Fruit fly (Drosophila melanogaster): ENCODE measurements around the gene ERR.

Gene ERR

DNA sequence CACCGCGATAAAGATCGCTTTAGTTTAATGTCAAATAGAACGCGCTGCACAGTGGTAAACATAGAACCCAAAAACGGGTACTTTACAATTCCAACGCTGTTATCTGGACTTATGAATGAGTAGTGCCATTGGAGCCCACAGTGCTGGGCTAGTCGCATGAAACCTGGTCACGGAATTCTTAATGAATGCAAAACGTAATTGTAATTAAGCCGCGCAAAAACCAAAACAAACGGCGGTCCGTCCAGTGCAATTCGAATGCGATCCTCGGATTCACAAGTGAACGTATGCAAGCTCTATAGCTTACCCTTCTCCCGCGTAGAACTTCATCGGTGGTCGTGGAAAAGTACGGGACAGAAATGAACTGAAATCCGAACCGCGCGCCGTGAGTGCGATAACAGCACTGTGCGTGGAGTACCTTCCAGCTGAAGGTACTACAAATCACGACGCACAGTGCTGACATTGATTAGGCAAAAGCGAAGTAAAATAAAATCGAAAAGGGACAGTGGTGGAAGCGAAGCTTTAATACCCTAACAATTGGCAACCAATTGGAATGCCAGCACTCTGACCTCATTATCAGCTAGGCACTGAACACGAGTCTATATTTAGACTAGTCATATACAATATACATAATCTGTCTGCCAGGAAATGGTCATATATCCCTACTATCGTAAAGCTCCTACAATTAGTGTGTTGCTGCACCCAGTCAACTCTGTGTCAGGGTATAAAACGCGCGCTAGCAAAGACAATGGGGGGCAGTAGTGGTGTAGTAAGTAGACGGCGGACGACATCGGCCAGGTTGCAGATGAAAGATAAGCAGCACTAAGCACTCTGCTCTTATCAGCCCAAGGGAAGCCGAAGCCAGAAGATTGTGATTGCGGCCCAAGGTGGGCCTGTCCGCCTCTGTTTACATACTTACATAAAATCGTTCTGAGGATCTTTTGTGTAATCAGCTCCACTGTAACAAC is 926 bp downstream of the ERR start (continued):
- no peak for TF ChIP-seq da (GFP tag; optimal IDR thresholded peaks at IDR 0.05)
- TF ChIP-seq CG13624 (GFP tag; optimal IDR thresholded peaks at IDR 0.05): peak; percentile 12
- no peak for TF ChIP-seq trem (tag; optimal IDR thresholded peaks at IDR 0.05)
- TF ChIP-seq CG31224 (GFP tag; IDR thresholded peaks at IDR 0.05): 0 out of 2 replicates have a peak, but pooled peaks have one; percentile 16
- no peak for TF ChIP-seq Sin3A (optimal IDR thresholded peaks at IDR 0.05)
- peak; percentile 40 for TF ChIP-seq nom (GFP tag; optimal IDR thresholded peaks at IDR 0.05)
- peak; percentile 19 for TF ChIP-seq scrt (GFP tag; optimal IDR thresholded peaks at IDR 0.05)
- TF ChIP-seq CG18764 (GFP tag; optimal IDR thresholded peaks at IDR 0.05): no peak
- peak; percentile 55; the same call in 1 of the 2 replicates for TF ChIP-seq Ada2b (GFP tag; IDR thresholded peaks at IDR 0.05)
- TF ChIP-seq al (GFP tag; IDR thresholded peaks at IDR 0.05): no peak; the same call in 1 of the 2 replicates
- TF ChIP-seq ap (GFP tag; IDR thresholded peaks at IDR 0.05): no peak
- TF ChIP-seq B-H1 (GFP tag; IDR thresholded peaks at IDR 0.05): no peak; the same call in 2 of the 3 replicates
- TF ChIP-seq crc (GFP tag; optimal IDR thresholded peaks at IDR 0.05): no peak
- TF ChIP-seq CG1602 (GFP tag; optimal IDR thresholded peaks at IDR 0.05): peak; percentile 42
- no peak for TF ChIP-seq Asciz (GFP tag; optimal IDR thresholded peaks at IDR 0.05)
- no peak for TF ChIP-seq chm (GFP tag; IDR thresholded peaks at IDR 0.05)
- no peak for TF ChIP-seq CG12071 (GFP tag; optimal IDR thresholded peaks at IDR 0.05)
- no peak for TF ChIP-seq Six4 (GFP tag; optimal IDR thresholded peaks at IDR 0.05)
- TF ChIP-seq D19A (tag; optimal IDR thresholded peaks at IDR 0.05): peak; percentile 100
- TF ChIP-seq CG11695 (GFP tag; IDR thresholded peaks at IDR 0.05): 0 out of 3 replicates have a peak, but pooled peaks have one; percentile 34
- peak; percentile 44; the same call in 1 of the 2 replicates for TF ChIP-seq sisA (GFP tag; IDR thresholded peaks at IDR 0.05)
- peak; percentile 56 for TF ChIP-seq Xbp1 (GFP tag; optimal IDR thresholded peaks at IDR 0.05)
- TF ChIP-seq CG4360 (GFP tag; IDR thresholded peaks at IDR 0.05): no peak
- peak; percentile 4; the same call in 1 of the 3 replicates for TF ChIP-seq zfh1 (GFP tag; IDR thresholded peaks at IDR 0.05)
- TF ChIP-seq HLH54F (GFP tag; optimal IDR thresholded peaks at IDR 0.05): peak; percentile 57
- peak; percentile 23 for TF ChIP-seq Deaf1 (tag; optimal IDR thresholded peaks at IDR 0.05)
- peak; percentile 55 for TF ChIP-seq CG10209 (GFP tag; optimal IDR thresholded peaks at IDR 0.05)
- no peak for TF ChIP-seq dan (GFP tag; IDR thresholded peaks at IDR 0.05)
- peak; percentile 26 for TF ChIP-seq ATbp (GFP tag; optimal IDR thresholded peaks at IDR 0.05)
- TF ChIP-seq CG16863 (GFP tag; optimal IDR thresholded peaks at IDR 0.05): peak; percentile 63
- TF ChIP-seq CG13296 (GFP tag; optimal IDR thresholded peaks at IDR 0.05): peak; percentile 58
- no peak for TF ChIP-seq Dad (GFP tag; optimal IDR thresholded peaks at IDR 0.05)
- TF ChIP-seq CG31388 (GFP tag; optimal IDR thresholded peaks at IDR 0.05): no peak
- peak; percentile 70 for TF ChIP-seq Nf-YC (tag; optimal IDR thresholded peaks at IDR 0.05)
- no peak for TF ChIP-seq vnd (GFP tag; IDR thresholded peaks at IDR 0.05; ENCODE audit: partially characterized antibody)
- TF ChIP-seq CG12942 (GFP tag; optimal IDR thresholded peaks at IDR 0.05): peak; percentile 26
- TF ChIP-seq CG16813 (GFP tag; IDR thresholded peaks at IDR 0.05; ENCODE audit: partially characterized antibody): no peak
- no peak for TF ChIP-seq gfzf (GFP tag; optimal IDR thresholded peaks at IDR 0.05)
- peak; percentile 67 for TF ChIP-seq CG2678 (tag; optimal IDR thresholded peaks at IDR 0.05)
- peak; percentile 46; the same call in 1 of the 2 replicates for TF ChIP-seq ara (GFP tag; IDR thresholded peaks at IDR 0.05)
- 0 out of 2 replicates have a peak, but pooled peaks have one; percentile 44 for TF ChIP-seq vvl (GFP tag; IDR thresholded peaks at IDR 0.05)
- no peak for TF ChIP-seq repo (GFP tag; optimal IDR thresholded peaks at IDR 0.05)
- TF ChIP-seq Oli (tag; optimal IDR thresholded peaks at IDR 0.05): peak; percentile 54
- TF ChIP-seq exex (tag; optimal IDR thresholded peaks at IDR 0.05): peak; percentile 80
- no peak for TF ChIP-seq stwl (tag; optimal IDR thresholded peaks at IDR 0.05)
- no peak for TF ChIP-seq CG9797 (GFP tag; optimal IDR thresholded peaks at IDR 0.05)
- TF ChIP-seq chinmo (GFP tag; IDR thresholded peaks at IDR 0.05; ENCODE audit: partially characterized antibody): 0 out of 4 replicates have a peak, but pooled peaks have one; percentile 41
- TF ChIP-seq CG4424 (GFP tag; optimal IDR thresholded peaks at IDR 0.05): peak; percentile 43

Data from whole organism, embryonic.